Fruit fly (Drosophila melanogaster) whole organism, wandering third instar larva: ENCODE data around the gene CG7330.

Experiments used
- Abd-B ChIP-seq: fragments of >200 bp; optimal IDR thresholded peaks from 2 replicates; lab custom pipeline; 2017; ENCODE audit warnings: missing biosample characterization, missing genetic modification characterization
- CG32264 ChIP-seq: fragments of 200-800 bp; sonication (Bioruptor generic); optimal IDR thresholded peaks from 2 replicates; lab custom pipeline; 2016; ENCODE audit warnings: missing biosample characterization, missing genetic modification characterization
- CG9705 ChIP-seq: fragments of 200-800 bp; sonication (Bioruptor generic); optimal IDR thresholded peaks from 2 replicates; lab custom pipeline; 2018; ENCODE audit warnings: missing biosample characterization, mild to moderate bottlenecking, missing genetic modification characterization
- CrebA ChIP-seq: fragments of 200-800 bp; sonication (Bioruptor generic); optimal IDR thresholded peaks from 2 replicates; lab custom pipeline; 2016; ENCODE audit warnings: missing biosample characterization, mild to moderate bottlenecking, missing genetic modification characterization, borderline replicate concordance
- Dfd ChIP-seq: fragments of >200 bp; optimal IDR thresholded peaks from 2 replicates; lab custom pipeline; 2017; ENCODE audit warnings: missing biosample characterization, missing genetic modification characterization
- Dif ChIP-seq: fragments of 200-275, 200-300 bp; sonication (Bioruptor generic); optimal IDR thresholded peaks from 2 replicates; lab custom pipeline; 2018; ENCODE audit warnings: missing biosample characterization, missing genetic modification characterization; ENCODE audit not compliant: partially characterized antibody
- GATAd ChIP-seq: sonication (Bioruptor generic); optimal IDR thresholded peaks from 2 replicates; lab custom pipeline; 2016; ENCODE audit warnings: missing biosample characterization, missing genetic modification characterization
- HLH106 ChIP-seq: fragments of 200-800 bp; optimal IDR thresholded peaks from 3 replicates; lab custom pipeline; 2019; ENCODE audit warnings: missing biosample characterization, mild to moderate bottlenecking, missing genetic modification characterization, moderate library complexity
- Hnf4 ChIP-seq: fragments of 200-800 bp; sonication (Bioruptor generic); optimal IDR thresholded peaks from 2 replicates; lab custom pipeline; 2016; ENCODE audit warnings: missing biosample characterization, mild to moderate bottlenecking, missing genetic modification characterization
- Hr78 ChIP-seq: fragments of >200 bp; optimal IDR thresholded peaks from 2 replicates; lab custom pipeline; 2017; ENCODE audit warnings: missing biosample characterization, missing genetic modification characterization
- Hr83 ChIP-seq: fragments of 200-300 bp; sonication (Bioruptor generic); optimal IDR thresholded peaks from 2 replicates; lab custom pipeline; 2016; ENCODE audit warnings: missing biosample characterization, mild to moderate bottlenecking, missing genetic modification characterization, moderate library complexity; ENCODE audit not compliant: poor library complexity, severe bottlenecking
- Jra ChIP-seq: sonication (Bioruptor generic); optimal IDR thresholded peaks from 2 replicates; lab custom pipeline; 2016; ENCODE audit warnings: missing biosample characterization, missing genetic modification characterization
- Mio ChIP-seq: sonication (Bioruptor generic); optimal IDR thresholded peaks from 2 replicates; lab custom pipeline; 2016; ENCODE audit warnings: missing biosample characterization, missing genetic modification characterization
- Myc ChIP-seq: fragments of >200 bp; optimal IDR thresholded peaks from 2 replicates; lab custom pipeline; 2017
- N ChIP-seq: fragments of >200 bp; optimal IDR thresholded peaks from 2 replicates; lab custom pipeline; 2018; ENCODE audit warnings: missing biosample characterization, missing external identifiers, missing genetic modification characterization
- OdsH ChIP-seq: fragments of 200-800 bp; sonication (Bioruptor generic); optimal IDR thresholded peaks from 2 replicates; lab custom pipeline; 2016; ENCODE audit warnings: missing biosample characterization, mild to moderate bottlenecking, missing genetic modification characterization
- Rel ChIP-seq, 2 experiments: fragments of 200-800 bp; sonication (Bioruptor generic) in 1 of 2; optimal IDR thresholded peaks; 2 replicates in 1 of 2; 3 replicates in 1 of 2; lab custom pipeline; 2016 to 2019; ENCODE audit warnings: mild to moderate bottlenecking in 2 of 2, missing biosample characterization in 2 of 2, missing genetic modification characterization in 2 of 2, moderate library complexity in 1 of 2
- Sp1 ChIP-seq: fragments of 200-800 bp; sonication (Bioruptor generic); optimal IDR thresholded peaks from 3 replicates; lab custom pipeline; 2019; ENCODE audit warnings: missing biosample characterization, mild to moderate bottlenecking, missing genetic modification characterization, moderate library complexity
- Vsx2 ChIP-seq: fragments of 200-300, 225-300 bp; sonication (Bioruptor generic); optimal IDR thresholded peaks from 2 replicates; lab custom pipeline; 2018; ENCODE audit warnings: missing biosample characterization, missing genetic modification characterization; ENCODE audit not compliant: partially characterized antibody
- br ChIP-seq: fragments of 200-800 bp; sonication (Bioruptor generic); optimal IDR thresholded peaks from 2 replicates; lab custom pipeline; 2016; ENCODE audit warnings: missing biosample characterization, missing genetic modification characterization
- brk ChIP-seq: fragments of 200-800 bp; sonication (Bioruptor generic); optimal IDR thresholded peaks from 2 replicates; lab custom pipeline; 2016; ENCODE audit warnings: missing biosample characterization, mild to moderate bottlenecking, missing genetic modification characterization
- dl ChIP-seq, 2 experiments: fragments of 175-275, 200-275 bp in 1 of 2; fragments of 200-275 bp in 1 of 2; sonication (Bioruptor generic); optimal IDR thresholded peaks; lab custom pipeline; 2018; ENCODE audit warnings: mild to moderate bottlenecking in 2 of 2, missing biosample characterization in 2 of 2, missing genetic modification characterization in 2 of 2, moderate library complexity in 2 of 2; ENCODE audit not compliant: partially characterized antibody in 2 of 2, insufficient read depth in 1 of 2
- dmrt93B ChIP-seq: fragments of 200-800 bp; sonication (Bioruptor generic); optimal IDR thresholded peaks from 2 replicates; lab custom pipeline; 2018; ENCODE audit warnings: missing biosample characterization, mild to moderate bottlenecking, missing genetic modification characterization
- dsf ChIP-seq: sonication (Bioruptor generic); optimal IDR thresholded peaks from 2 replicates; lab custom pipeline; 2016; ENCODE audit warnings: missing biosample characterization, missing genetic modification characterization, borderline replicate concordance
- ey ChIP-seq: fragments of 200-800 bp; sonication (Bioruptor generic); optimal IDR thresholded peaks from 2 replicates; lab custom pipeline; 2016; ENCODE audit warnings: missing biosample characterization, missing genetic modification characterization
- foxo ChIP-seq, 2 experiments: fragments of 200-800 bp; sonication (Bioruptor generic); optimal IDR thresholded peaks; 2 replicates in 1 of 2; 3 replicates in 1 of 2; lab custom pipeline; 2016 to 2017; ENCODE audit warnings: missing biosample characterization in 2 of 2, missing genetic modification characterization in 2 of 2
- fru ChIP-seq: fragments of 200-800 bp; sonication (Bioruptor generic); optimal IDR thresholded peaks from 3 replicates; lab custom pipeline; 2016; ENCODE audit warnings: missing biosample characterization, mild to moderate bottlenecking, missing genetic modification characterization
- h ChIP-seq: fragments of 200-800 bp; sonication (Bioruptor generic); optimal IDR thresholded peaks from 3 replicates; lab custom pipeline; 2016; ENCODE audit warnings: missing biosample characterization, mild to moderate bottlenecking, missing genetic modification characterization
- jim ChIP-seq: fragments of 175-275, 200-325 bp; sonication (Bioruptor generic); optimal IDR thresholded peaks from 2 replicates; lab custom pipeline; 2016; ENCODE audit warnings: missing biosample characterization, mild to moderate bottlenecking, missing genetic modification characterization
- lola ChIP-seq: fragments of >200 bp; optimal IDR thresholded peaks from 2 replicates; lab custom pipeline; 2017; ENCODE audit warnings: missing biosample characterization, missing genetic modification characterization
- pan ChIP-seq: fragments of >200 bp; optimal IDR thresholded peaks from 2 replicates; lab custom pipeline; 2017
- psq ChIP-seq: fragments of 200-800 bp; sonication (Bioruptor generic); optimal IDR thresholded peaks from 3 replicates; lab custom pipeline; 2017; ENCODE audit warnings: missing biosample characterization, mild to moderate bottlenecking, missing genetic modification characterization, moderate library complexity
- rgr ChIP-seq: fragments of 200-800 bp; sonication (Bioruptor generic); optimal IDR thresholded peaks from 3 replicates; lab custom pipeline; 2016; ENCODE audit warnings: missing biosample characterization, mild to moderate bottlenecking, missing genetic modification characterization
- sage ChIP-seq: fragments of 200-800 bp; sonication (Bioruptor generic); optimal IDR thresholded peaks from 2 replicates; lab custom pipeline; 2016; ENCODE audit warnings: missing biosample characterization, mild to moderate bottlenecking, missing genetic modification characterization
- sv ChIP-seq: fragments of 200-800 bp; sonication (Bioruptor generic); optimal IDR thresholded peaks from 3 replicates; lab custom pipeline; 2016; ENCODE audit warnings: missing biosample characterization, missing genetic modification characterization
- tai ChIP-seq: sonication (Bioruptor generic); optimal IDR thresholded peaks from 2 replicates; lab custom pipeline; 2016; ENCODE audit warnings: missing biosample characterization, missing genetic modification characterization
- usp ChIP-seq: fragments of >200 bp; optimal IDR thresholded peaks from 2 replicates; lab custom pipeline; 2017; ENCODE audit warnings: missing biosample characterization, missing genetic modification characterization
- woc ChIP-seq: sonication (Bioruptor generic); optimal IDR thresholded peaks from 2 replicates; lab custom pipeline; 2016; ENCODE audit warnings: missing biosample characterization, mild to moderate bottlenecking, missing genetic modification characterization

The CG7330 gene

dm6 chr3L:18184762-18185161 lies 36.0 kb downstream of the CG7330 start:
- TF ChIP-seq foxo (GFP tag; optimal IDR thresholded peaks at IDR 0.05; lab: Kevin White, UChicago) (no peak), Dfd (peak; percentile 52)
- TF ChIP-seq, all 38 proteins: peak for 1

DNA sequence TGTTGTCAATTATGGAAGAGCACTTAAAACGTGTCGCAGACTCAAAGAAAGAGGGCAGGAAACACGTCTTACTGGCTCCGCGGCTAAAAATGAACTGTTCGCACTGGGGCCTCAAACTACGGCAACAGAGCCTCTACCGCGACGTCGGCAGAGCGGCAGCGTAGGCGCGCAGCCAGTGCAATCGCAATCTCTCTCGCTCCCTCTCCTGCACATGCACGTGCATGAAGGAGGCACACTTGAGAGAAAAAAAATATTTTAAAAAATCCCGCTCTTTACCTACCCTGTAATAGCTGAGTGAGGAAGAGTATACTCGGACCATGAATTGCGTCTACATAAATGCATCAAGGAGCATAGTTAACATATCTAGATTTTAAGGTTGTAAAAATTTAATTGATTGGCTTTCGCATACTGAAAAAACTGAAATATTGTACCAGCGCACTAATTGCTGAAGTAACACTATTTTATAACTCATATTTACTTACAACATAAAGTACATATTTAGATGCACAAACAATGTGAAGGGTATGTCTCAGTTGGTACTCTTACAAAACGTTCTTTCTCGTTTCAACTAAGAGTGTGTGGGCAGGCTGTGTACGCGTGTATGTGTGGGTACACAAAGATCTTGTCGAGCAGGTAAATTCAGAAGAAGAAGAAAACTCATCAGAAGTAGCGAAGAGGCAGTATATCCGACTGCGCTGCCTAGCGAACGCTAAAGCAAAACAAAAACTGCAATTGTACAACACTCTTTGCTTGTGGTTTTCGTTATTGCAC lies 37.0 kb downstream of the CG7330 start, which contains the start of gene hid:
Gene hid (minus strand): TSS at position 100 of the 771 bp plus-strand sequence.
- TF ChIP-seq Myc (lab: Kevin White, UChicago) (no peak), N (GFP tag; lab: Kevin White, UChicago) (no peak), ey (peak; percentile 97), pan (lab: Kevin White, UChicago) (peak; percentile 88), Mio (GFP tag; lab: Kevin White, UChicago) (peak; percentile 44), Hnf4 (GFP tag; lab: Kevin White, UChicago) (peak; percentile 86), brk (GFP tag; lab: Kevin White, UChicago) (peak; percentile 87), Jra (GFP tag; lab: Kevin White, UChicago) (peak; percentile 79), sv (peak; percentile 90), Abd-B (no peak), GATAd (peak; percentile 8), fru (GFP tag; lab: Kevin White, UChicago) (peak; percentile 97), psq (GFP tag; lab: Kevin White, UChicago) (peak; percentile 98), rgr (peak; percentile 93), Hr83 (GFP tag; lab: Kevin White, UChicago) (peak; percentile 10), dsf (GFP tag; lab: Kevin White, UChicago) (peak; percentile 56), Sp1 (GFP tag; lab: Kevin White, UChicago) (peak; percentile 94), Rel (GFP tag; optimal IDR thresholded peaks at IDR 0.05; lab: Kevin White, UChicago) (peak; percentile 82), Rel (tag; optimal IDR thresholded peaks at IDR 0.05; lab: Kevin White, UChicago) (peak; percentile 72), h (GFP tag; lab: Kevin White, UChicago) (peak; percentile 96), dl (GFP tag; optimal IDR thresholded peaks at IDR 0.05; lab: Kevin White, UChicago; ENCODE audit: insufficient read depth in 1 of 2, partially characterized antibody in 2 of 2) (peak; percentile 55 to 56), jim (GFP tag; lab: Kevin White, UChicago) (no peak), lola (no peak), br (peak; percentile 92), Hr78 (GFP tag; lab: Kevin White, UChicago) (no peak), dmrt93B (GFP tag; lab: Kevin White, UChicago) (peak; percentile 97), Vsx2 (peak; percentile 72), foxo (GFP tag; optimal IDR thresholded peaks at IDR 0.05; lab: Kevin White, UChicago) (peak; percentile 41 to 95), woc (GFP tag; lab: Kevin White, UChicago) (peak; percentile 99), usp (no peak), OdsH (GFP tag; lab: Kevin White, UChicago) (peak; percentile 95), Dfd (peak; percentile 62), CrebA (GFP tag; lab: Kevin White, UChicago) (peak; percentile 70), tai (GFP tag; lab: Kevin White, UChicago) (peak; percentile 90), CG32264 (GFP tag; lab: Kevin White, UChicago) (peak; percentile 92), Dif (GFP tag; lab: Kevin White, UChicago) (peak; percentile 88), sage (peak; percentile 63), CG9705 (GFP tag; lab: Kevin White, UChicago) (peak; percentile 94), HLH106 (peak; percentile 96)

DNA sequence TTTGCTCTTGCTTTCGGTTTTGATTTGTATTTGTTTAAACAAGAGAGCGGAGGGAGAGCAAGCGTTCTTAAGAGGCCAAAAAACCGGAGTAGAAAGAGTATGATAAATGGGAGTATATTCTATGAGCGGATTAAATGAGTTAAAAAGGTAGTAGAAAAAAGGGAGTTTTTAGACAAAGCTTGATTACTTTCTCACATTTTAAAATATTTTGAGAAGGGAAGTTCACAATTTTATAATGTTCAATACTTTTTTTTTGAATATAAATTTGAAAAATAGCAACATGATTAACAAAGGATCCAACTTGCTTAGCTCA lies 37.5 kb downstream of the CG7330 start:
- TF ChIP-seq rgr (no peak), dl (GFP tag; optimal IDR thresholded peaks at IDR 0.05; lab: Kevin White, UChicago; ENCODE audit: insufficient read depth in 1 of 2, partially characterized antibody in 2 of 2) (peak in 1 of 2 experiments; percentile 5), HLH106 (no peak)
